ENCODE assay signal across 1 fruit fly cellular context in genomic region chr3L:441644-442193, dm6.
TF ChIP-seq lines count a peak whose summit lies in the region.

No protein-coding gene starts in this region.

TF ChIP-seq in whole organism, embryonic, 481 proteins besides CTCF, POLR2A, EP300 and RAD21 (continued from another document):
- TF ChIP-seq sd (tag; optimal IDR thresholded peaks at IDR 0.05; lab: Kevin White, UChicago) (peak; percentile 83), hkb (optimal IDR thresholded peaks at IDR 0.05; lab: Kevin White, UChicago) (peak; percentile 96), hkb (GFP tag; IDR thresholded peaks at IDR 0.05; lab: Robert Waterston, UW) (no peak), CG12769 (tag; optimal IDR thresholded peaks at IDR 0.05; lab: Kevin White, UChicago) (peak; percentile 5), CG14860 (GFP tag; IDR thresholded peaks at IDR 0.05; lab: Robert Waterston, UW; ENCODE audit: partially characterized antibody) (no peak), CG15479 (GFP tag; optimal IDR thresholded peaks at IDR 0.05; lab: Kevin White, UChicago) (no peak), knrl (GFP tag; IDR thresholded peaks at IDR 0.05; lab: Robert Waterston, UW; ENCODE audit: partially characterized antibody) (peak; percentile 53), bsh (GFP tag; optimal IDR thresholded peaks at IDR 0.05; lab: Kevin White, UChicago) (no peak), Rfx (GFP tag; IDR thresholded peaks at IDR 0.05; lab: Robert Waterston, UW) (peak; percentile 6; the same call in 1 of the 2 replicates), CG18476 (GFP tag; optimal IDR thresholded peaks at IDR 0.05; lab: Kevin White, UChicago) (peak; percentile 99), Abd-B (GFP tag; optimal IDR thresholded peaks at IDR 0.05; lab: Kevin White, UChicago) (peak; percentile 47), CG14014 (GFP tag; IDR thresholded peaks at IDR 0.05; lab: Robert Waterston, UW) (no peak), CG7745 (tag; optimal IDR thresholded peaks at IDR 0.05; lab: Kevin White, UChicago) (peak; percentile 14), sens (GFP tag; lab: Kevin White, UChicago) (peak; percentile 41), Opbp (GFP tag; IDR thresholded peaks at IDR 0.05; lab: Robert Waterston, UW; ENCODE audit: partially characterized antibody) (0 out of 3 replicates have a peak, but pooled peaks have one; percentile 19), CG14965 (GFP tag; optimal IDR thresholded peaks at IDR 0.05; lab: Kevin White, UChicago; ENCODE audit: borderline replicate concordance) (no peak), sug (tag; optimal IDR thresholded peaks at IDR 0.05; lab: Kevin White, UChicago) (peak; percentile 79), twi (tag; optimal IDR thresholded peaks at IDR 0.05; lab: Kevin White, UChicago) (no peak), bbx (GFP tag; IDR thresholded peaks at IDR 0.05; lab: Robert Waterston, UW; ENCODE audit: partially characterized antibody) (0 out of 2 replicates have a peak, but pooled peaks have one; percentile 13), amos (GFP tag; IDR thresholded peaks at IDR 0.05; lab: Robert Waterston, UW; ENCODE audit: partially characterized antibody) (peak; percentile 54; the same call in 1 of the 2 replicates), CG9817 (tag; optimal IDR thresholded peaks at IDR 0.05; lab: Kevin White, UChicago) (no peak), sqz (GFP tag; optimal IDR thresholded peaks at IDR 0.05; lab: Kevin White, UChicago) (peak; percentile 36)
TF ChIP-seq in whole organism, embryonic: peak in this region for 26.
